Worm (Caenorhabditis elegans): Measurements from ENCODE around the gene Y75B8A.31.

Gene Y75B8A.31

ce11 chrIII:12318794-12319193 lies 32.6 kb upstream of the Y75B8A.31 start, which contains the start of gene Y75B8A.28:
Gene Y75B8A.28 (plus strand): TSS chrIII:12319089.
- TF ChIP-seq flt-1 (GFP tag; IDR thresholded peaks at IDR 0.05) (no peak), hmbx-1 (tag; optimal IDR thresholded peaks at IDR 0.05) (no peak), ama-1 (optimal IDR thresholded peaks at IDR 0.05) (no peak), tbx-11 (GFP tag; IDR thresholded peaks at IDR 0.05) (no peak), tbx-37 (GFP tag; conservative IDR thresholded peaks at IDR 0.05) (no peak), tra-4 (tag; optimal IDR thresholded peaks at IDR 0.05) (no peak), sea-1 (GFP tag; conservative IDR thresholded peaks at IDR 0.05) (no peak), ets-7 (tag; optimal IDR thresholded peaks at IDR 0.05) (no peak), hnd-1 (tag; optimal IDR thresholded peaks at IDR 0.05) (no peak), F13C5.2 (tag; optimal IDR thresholded peaks at IDR 0.05) (no peak), B0310.2 (tag; optimal IDR thresholded peaks at IDR 0.05) (no peak), pes-1 (GFP tag; IDR thresholded peaks at IDR 0.05) (no peak), ceh-13 (GFP tag; optimal IDR thresholded peaks at IDR 0.05) (no peak), aly-1 (tag; optimal IDR thresholded peaks at IDR 0.05) (no peak), hmg-4 (GFP tag; optimal IDR thresholded peaks at IDR 0.05) (no peak), ceh-36 (tag; optimal IDR thresholded peaks at IDR 0.05) (no peak), scrt-1 (GFP tag; IDR thresholded peaks at IDR 0.05) (no peak)

- no peak for TF ChIP-seq tra-4 (tag; optimal IDR thresholded peaks at IDR 0.05)
- no peak for TF ChIP-seq F13C5.2 (tag; optimal IDR thresholded peaks at IDR 0.05)
- TF ChIP-seq hnd-1 (tag; optimal IDR thresholded peaks at IDR 0.05) = no peak
- TF ChIP-seq scrt-1 (GFP tag; IDR thresholded peaks at IDR 0.05) = no peak
- TF ChIP-seq tbx-11 (GFP tag; IDR thresholded peaks at IDR 0.05) = no peak
- no peak for TF ChIP-seq hmg-4 (GFP tag; optimal IDR thresholded peaks at IDR 0.05)
- TF ChIP-seq ceh-13 (GFP tag; optimal IDR thresholded peaks at IDR 0.05) = no peak
- TF ChIP-seq ets-7 (tag; optimal IDR thresholded peaks at IDR 0.05) = no peak
- no peak for TF ChIP-seq aly-1 (tag; optimal IDR thresholded peaks at IDR 0.05)
- no peak for TF ChIP-seq ama-1 (optimal IDR thresholded peaks at IDR 0.05)
- no peak for TF ChIP-seq flt-1 (GFP tag; IDR thresholded peaks at IDR 0.05)
- no peak for TF ChIP-seq tbx-37 (GFP tag; conservative IDR thresholded peaks at IDR 0.05)
- TF ChIP-seq pes-1 (GFP tag; IDR thresholded peaks at IDR 0.05) = no peak
- TF ChIP-seq B0310.2 (tag; optimal IDR thresholded peaks at IDR 0.05) = no peak
These were observed 26.2 kb upstream of the Y75B8A.31 start for ce11 chrIII:12325284-12325683.

- TF ChIP-seq aly-1 (tag; optimal IDR thresholded peaks at IDR 0.05) (no peak), scrt-1 (GFP tag; IDR thresholded peaks at IDR 0.05) (no peak), ets-7 (tag; optimal IDR thresholded peaks at IDR 0.05) (no peak), ama-1 (optimal IDR thresholded peaks at IDR 0.05) (no peak), pes-1 (GFP tag; IDR thresholded peaks at IDR 0.05) (no peak), sea-1 (GFP tag; conservative IDR thresholded peaks at IDR 0.05) (no peak), hmg-4 (GFP tag; optimal IDR thresholded peaks at IDR 0.05) (no peak), tra-4 (tag; optimal IDR thresholded peaks at IDR 0.05) (no peak), ceh-13 (GFP tag; optimal IDR thresholded peaks at IDR 0.05) (no peak)
These were observed 23.9 kb upstream of the Y75B8A.31 start, which contains the start of the genes zip-12 and Y75B8A.63 for ce11 chrIII:12327528-12327997. Gene zip-12 (plus strand): TSS chrIII:12327914. Gene Y75B8A.63 (plus strand): TSS chrIII:12327947.

- no peak for TF ChIP-seq ceh-13 (GFP tag; optimal IDR thresholded peaks at IDR 0.05)
- TF ChIP-seq tbx-11 (GFP tag; IDR thresholded peaks at IDR 0.05) = no peak
- no peak for TF ChIP-seq pes-1 (GFP tag; IDR thresholded peaks at IDR 0.05)
These were observed 20.1 kb upstream of the Y75B8A.31 start for ce11 chrIII:12331300-12331699.

ce11 chrIII:12333445-12333844 lies 18.0 kb upstream of the Y75B8A.31 start, which contains the start of gene zip-1:
Gene zip-1 (plus strand): TSS chrIII:12333745.
- TF ChIP-seq B0310.2 (tag; optimal IDR thresholded peaks at IDR 0.05) (no peak), tbx-37 (GFP tag; conservative IDR thresholded peaks at IDR 0.05) (no peak), scrt-1 (GFP tag; IDR thresholded peaks at IDR 0.05) (no peak), aly-1 (tag; optimal IDR thresholded peaks at IDR 0.05) (no peak), ceh-13 (GFP tag; optimal IDR thresholded peaks at IDR 0.05) (no peak), pes-1 (GFP tag; IDR thresholded peaks at IDR 0.05) (no peak), F13C5.2 (tag; optimal IDR thresholded peaks at IDR 0.05) (no peak), ets-7 (tag; optimal IDR thresholded peaks at IDR 0.05) (no peak), sea-1 (GFP tag; conservative IDR thresholded peaks at IDR 0.05) (no peak), tbx-11 (GFP tag; IDR thresholded peaks at IDR 0.05) (no peak), hmbx-1 (tag; optimal IDR thresholded peaks at IDR 0.05) (no peak), tra-4 (tag; optimal IDR thresholded peaks at IDR 0.05) (no peak), flt-1 (GFP tag; IDR thresholded peaks at IDR 0.05) (no peak), hnd-1 (tag; optimal IDR thresholded peaks at IDR 0.05) (no peak), ceh-36 (tag; optimal IDR thresholded peaks at IDR 0.05) (no peak), ama-1 (optimal IDR thresholded peaks at IDR 0.05) (no peak), hmg-4 (GFP tag; optimal IDR thresholded peaks at IDR 0.05) (no peak)

ce11 chrIII:12334268-12334667 lies 17.2 kb upstream of the Y75B8A.31 start:
- TF ChIP-seq pes-1 (GFP tag; IDR thresholded peaks at IDR 0.05) = no peak
- TF ChIP-seq ceh-36 (tag; optimal IDR thresholded peaks at IDR 0.05) = no peak
- TF ChIP-seq tra-4 (tag; optimal IDR thresholded peaks at IDR 0.05) = no peak
- no peak for TF ChIP-seq B0310.2 (tag; optimal IDR thresholded peaks at IDR 0.05)
- no peak for TF ChIP-seq sea-1 (GFP tag; conservative IDR thresholded peaks at IDR 0.05)
- no peak for TF ChIP-seq tbx-11 (GFP tag; IDR thresholded peaks at IDR 0.05)
- TF ChIP-seq ama-1 (optimal IDR thresholded peaks at IDR 0.05) = no peak
- TF ChIP-seq aly-1 (tag; optimal IDR thresholded peaks at IDR 0.05) = no peak
- TF ChIP-seq hnd-1 (tag; optimal IDR thresholded peaks at IDR 0.05) = no peak
- no peak for TF ChIP-seq tbx-37 (GFP tag; conservative IDR thresholded peaks at IDR 0.05)

ce11 chrIII:12335400-12335994 lies 15.9 kb upstream of the Y75B8A.31 start:
- no peak for TF ChIP-seq hnd-1 (tag; optimal IDR thresholded peaks at IDR 0.05)
- no peak for TF ChIP-seq tra-4 (tag; optimal IDR thresholded peaks at IDR 0.05)
- no peak for TF ChIP-seq B0310.2 (tag; optimal IDR thresholded peaks at IDR 0.05)
- no peak for TF ChIP-seq ceh-36 (tag; optimal IDR thresholded peaks at IDR 0.05)
